Fruit fly (Drosophila melanogaster): ENCODE results near the gene Prp4k.
A peak's percentile ranks its signal among the peaks of the same experiment; 100 is the strongest.

Prp4k gene

dm6 chr3L:257618-258475 lies 46.6 kb upstream of the Prp4k start, which contains the start of the genes DIP2 and wac (continued):
- no peak for TF ChIP-seq aop (GFP tag; IDR thresholded peaks at IDR 0.05)
- no peak for TF ChIP-seq CG3726 (GFP tag; IDR thresholded peaks at IDR 0.05)
- peak; percentile 74 for TF ChIP-seq sob (GFP tag; IDR thresholded peaks at IDR 0.05)
- peak; percentile 86 for TF ChIP-seq Doc3 (GFP tag; IDR thresholded peaks at IDR 0.05; ENCODE audit: partially characterized antibody)
- TF ChIP-seq Atf3 (GFP tag; optimal IDR thresholded peaks at IDR 0.05): peak; percentile 84
- TF ChIP-seq tup (GFP tag; optimal IDR thresholded peaks at IDR 0.05): peak; percentile 57
- peak; percentile 96 for TF ChIP-seq CG13287 (GFP tag; IDR thresholded peaks at IDR 0.05; ENCODE audit: partially characterized antibody)
- TF ChIP-seq zf30C (GFP tag; optimal IDR thresholded peaks at IDR 0.05): no peak
- TF ChIP-seq oc (tag; optimal IDR thresholded peaks at IDR 0.05): peak; percentile 89
- peak; percentile 73; the same call in 2 of the 3 replicates for TF ChIP-seq so (GFP tag; IDR thresholded peaks at IDR 0.05)
- peak; percentile 68 for TF ChIP-seq CG17328 (GFP tag; IDR thresholded peaks at IDR 0.05)
- no peak for TF ChIP-seq hkb (optimal IDR thresholded peaks at IDR 0.05)
- TF ChIP-seq hkb (GFP tag; IDR thresholded peaks at IDR 0.05): peak; percentile 58; the same call in 1 of the 2 replicates
- peak; percentile 88 for TF ChIP-seq CG16813 (GFP tag; IDR thresholded peaks at IDR 0.05; ENCODE audit: partially characterized antibody)
- TF ChIP-seq ase (GFP tag; IDR thresholded peaks at IDR 0.05): peak; percentile 65
- peak; percentile 60 for TF ChIP-seq CG8290 (GFP tag; optimal IDR thresholded peaks at IDR 0.05)
- TF ChIP-seq CG8290 (tag; optimal IDR thresholded peaks at IDR 0.05): peak; percentile 27 to 90
- no peak for TF ChIP-seq gsb (GFP tag; IDR thresholded peaks at IDR 0.05)
- TF ChIP-seq sima (GFP tag; optimal IDR thresholded peaks at IDR 0.05): no peak
- peak; percentile 39 for TF ChIP-seq MTF-1 (GFP tag; optimal IDR thresholded peaks at IDR 0.05; ENCODE audit: borderline replicate concordance)
- TF ChIP-seq Hmr (GFP tag; optimal IDR thresholded peaks at IDR 0.05): no peak
- TF ChIP-seq Hey (tag; optimal IDR thresholded peaks at IDR 0.05): no peak
- peak; percentile 51 for TF ChIP-seq MESR4 (GFP tag; optimal IDR thresholded peaks at IDR 0.05)
- TF ChIP-seq CG7928 (GFP tag; optimal IDR thresholded peaks at IDR 0.05): peak; percentile 95
- TF ChIP-seq CG7556 (GFP tag; optimal IDR thresholded peaks at IDR 0.05): peak; percentile 55
- no peak for TF ChIP-seq Meics (GFP tag; optimal IDR thresholded peaks at IDR 0.05)
- TF ChIP-seq Eip74EF (GFP tag; optimal IDR thresholded peaks at IDR 0.05): no peak
- TF ChIP-seq usp (GFP tag; optimal IDR thresholded peaks at IDR 0.05): no peak
- TF ChIP-seq slp2 (GFP tag; optimal IDR thresholded peaks at IDR 0.05): peak; percentile 68
- TF ChIP-seq bab2 (GFP tag; optimal IDR thresholded peaks at IDR 0.05): peak; percentile 90
- peak; percentile 49 for TF ChIP-seq cato (GFP tag; optimal IDR thresholded peaks at IDR 0.05; ENCODE audit: borderline replicate concordance)
- no peak for TF ChIP-seq CG17568 (GFP tag; optimal IDR thresholded peaks at IDR 0.05)
- peak; percentile 63 for TF ChIP-seq CG13296 (GFP tag; optimal IDR thresholded peaks at IDR 0.05)
- peak; percentile 8 for TF ChIP-seq CG4707 (GFP tag; optimal IDR thresholded peaks at IDR 0.05)
- TF ChIP-seq CG10209 (GFP tag; optimal IDR thresholded peaks at IDR 0.05): peak; percentile 53
- peak; percentile 59 for TF ChIP-seq CTCF (GFP tag; optimal IDR thresholded peaks at IDR 0.05)
- no peak for TF ChIP-seq Poxn (GFP tag; IDR thresholded peaks at IDR 0.05)
- no peak for TF ChIP-seq tll (GFP tag; optimal IDR thresholded peaks at IDR 0.05)
- peak; percentile 75 for TF ChIP-seq CG3163 (GFP tag; optimal IDR thresholded peaks at IDR 0.05)
- TF ChIP-seq CG6254 (GFP tag; optimal IDR thresholded peaks at IDR 0.05): peak; percentile 10
- TF ChIP-seq CG10431 (GFP tag; optimal IDR thresholded peaks at IDR 0.05): peak; percentile 49
- TF ChIP-seq CG7745 (tag; optimal IDR thresholded peaks at IDR 0.05): no peak
- no peak; the same call in 1 of the 2 replicates for TF ChIP-seq seq (GFP tag; IDR thresholded peaks at IDR 0.05)
- peak; percentile 97 for TF ChIP-seq CG15514 (GFP tag; optimal IDR thresholded peaks at IDR 0.05)
- TF ChIP-seq CG30403 (GFP tag; optimal IDR thresholded peaks at IDR 0.05): peak; percentile 83
- peak; percentile 69 for TF ChIP-seq Bdp1 (GFP tag; optimal IDR thresholded peaks at IDR 0.05)
- TF ChIP-seq gfzf (GFP tag; optimal IDR thresholded peaks at IDR 0.05): peak; percentile 89
- TF ChIP-seq CkIIα-i1 (GFP tag; IDR thresholded peaks at IDR 0.05): no peak
- peak; percentile 76 for TF ChIP-seq CG14860 (GFP tag; IDR thresholded peaks at IDR 0.05; ENCODE audit: partially characterized antibody)

Data from whole organism, embryonic.